Fruit fly (Drosophila melanogaster): ENCODE data around the gene CG8289.

DNA sequence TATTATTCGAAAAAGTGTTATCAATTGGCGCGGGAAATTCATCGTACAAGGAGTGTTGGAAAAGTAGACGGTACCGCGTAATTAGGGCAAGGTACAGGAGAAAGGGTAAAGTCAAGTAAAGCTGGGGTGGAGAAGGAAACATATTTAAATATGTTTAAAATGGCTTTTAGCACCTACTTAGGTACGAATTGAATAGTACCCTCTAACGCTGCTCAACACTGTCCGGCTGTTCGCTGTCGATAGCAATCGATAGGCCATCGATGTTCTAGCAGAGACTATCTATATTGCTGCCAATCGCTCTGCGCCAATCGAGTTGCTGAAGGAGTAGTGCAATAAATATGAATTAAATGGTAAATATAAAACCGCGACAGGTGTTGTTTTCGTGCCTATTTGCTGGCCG is 36.5 kb downstream of the CG8289 start, which contains the start of gene X11L:
- TF ChIP-seq psq (optimal IDR thresholded peaks at IDR 0.05) (no peak), ttk (optimal IDR thresholded peaks at IDR 0.05) (no peak), h (optimal IDR thresholded peaks at IDR 0.05) (no peak), Sin3A (optimal IDR thresholded peaks at IDR 0.05) (no peak)

All from Kc167 (cell line).